Fruit fly (Drosophila melanogaster): ENCODE data around the gene Hyls1.

DNA sequence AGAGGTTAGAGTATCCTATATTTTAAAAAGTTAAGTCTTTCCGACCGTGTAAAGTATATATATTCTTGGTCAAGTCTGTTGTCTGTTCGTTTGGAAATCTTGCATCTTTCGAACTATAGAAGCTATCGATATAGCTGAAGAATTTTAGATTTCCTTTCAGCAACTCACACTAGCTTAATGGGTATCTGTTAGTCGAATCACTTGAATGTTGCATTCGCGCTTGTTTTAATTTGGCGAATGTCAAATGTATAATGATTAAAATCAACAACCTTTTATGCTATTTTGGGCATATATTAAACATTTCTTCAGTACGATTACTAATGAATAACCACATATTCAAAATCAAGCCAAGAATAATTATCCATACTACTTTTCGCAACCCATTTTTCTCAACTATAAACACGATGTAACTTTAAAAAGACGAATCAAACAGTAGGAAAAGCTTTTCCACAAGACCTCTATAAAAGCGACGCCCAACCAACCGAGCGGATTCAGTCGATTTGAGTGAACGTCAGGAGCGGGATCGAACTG lies 58.7 kb downstream of the Hyls1 start, which contains the start of gene Cyp303a1:
- TF ChIP-seq toe (GFP tag; optimal IDR thresholded peaks at IDR 0.05) = no peak
- TF ChIP-seq Hr96 (GFP tag; optimal IDR thresholded peaks at IDR 0.05) = no peak
- TF ChIP-seq bab1 (GFP tag; optimal IDR thresholded peaks at IDR 0.05) = no peak
- TF ChIP-seq Clk (GFP tag; optimal IDR thresholded peaks at IDR 0.05) = no peak
- no peak for TF ChIP-seq CG7101 (tag; optimal IDR thresholded peaks at IDR 0.05)
- no peak for TF ChIP-seq pad (GFP tag; optimal IDR thresholded peaks at IDR 0.05)
- TF ChIP-seq cnc (optimal IDR thresholded peaks at IDR 0.05) = no peak
- no peak for TF ChIP-seq CG33017 (tag; optimal IDR thresholded peaks at IDR 0.05)

Data from whole organism, adult.